Fruit fly (Drosophila melanogaster) whole organism, prepupa: ENCODE measurements around the gene Wbp2.

Experiments
- CG10631 ChIP-seq: fragments of 200-800 bp; sonication (Bioruptor generic); optimal IDR thresholded peaks from 2 replicates; lab custom pipeline; 2016; ENCODE audit warnings: missing biosample characterization, missing genetic modification characterization
- CG11902 ChIP-seq: fragments of 200-800 bp; sonication (Bioruptor generic); optimal IDR thresholded peaks from 3 replicates; lab custom pipeline; 2016; ENCODE audit warnings: missing biosample characterization, missing genetic modification characterization
- CG15336 ChIP-seq: fragments of 200-800 bp; sonication (Bioruptor generic); IDR thresholded peaks from 2 replicates; pipeline ENCODE4 v1.3.6; 2022; ENCODE audit warnings: missing biosample characterization, missing genetic modification characterization
- CG1621 ChIP-seq: fragments of 200-800 bp; sonication (Bioruptor generic); optimal IDR thresholded peaks from 3 replicates; lab custom pipeline; 2018; ENCODE audit warnings: missing biosample characterization, mild to moderate bottlenecking, missing genetic modification characterization
- CG16779 ChIP-seq: fragments of 200-800 bp; sonication (Bioruptor generic); optimal IDR thresholded peaks from 3 replicates; lab custom pipeline; 2017; ENCODE audit warnings: missing biosample characterization, mild to moderate bottlenecking, missing genetic modification characterization
- CG3032 ChIP-seq: fragments of 200-800 bp; optimal IDR thresholded peaks from 2 replicates; lab custom pipeline; 2019; ENCODE audit warnings: missing biosample characterization, mild to moderate bottlenecking, missing genetic modification characterization, moderate library complexity
- CG31627 ChIP-seq: fragments of 200-800 bp; sonication (Bioruptor generic); optimal IDR thresholded peaks from 3 replicates; lab custom pipeline; 2016; ENCODE audit warnings: missing biosample characterization, missing genetic modification characterization
- CG32006 ChIP-seq: fragments of 200-800 bp; sonication (Bioruptor generic); optimal IDR thresholded peaks from 3 replicates; lab custom pipeline; 2017; ENCODE audit warnings: missing biosample characterization, mild to moderate bottlenecking, missing genetic modification characterization
- CG3919 ChIP-seq: fragments of 200-800 bp; sonication (Bioruptor generic); optimal IDR thresholded peaks from 3 replicates; lab custom pipeline; 2016; ENCODE audit warnings: missing biosample characterization, missing genetic modification characterization
- CG4318 ChIP-seq: fragments of 200-800 bp; sonication (Bioruptor generic); optimal IDR thresholded peaks from 3 replicates; lab custom pipeline; 2017; ENCODE audit warnings: missing biosample characterization, mild to moderate bottlenecking, missing genetic modification characterization
- CG6163 ChIP-seq: fragments of 200-800 bp; sonication (Bioruptor generic); IDR thresholded peaks from 3 replicates; pipeline ENCODE4 v1.3.6; 2022; ENCODE audit warnings: missing biosample characterization, missing genetic modification characterization
- CG6276 ChIP-seq: fragments of 200-800 bp; sonication (Bioruptor generic); optimal IDR thresholded peaks from 2 replicates; lab custom pipeline; 2017; ENCODE audit warnings: missing biosample characterization, mild to moderate bottlenecking, missing genetic modification characterization
- CG6792 ChIP-seq: fragments of 200-800 bp; sonication (Bioruptor generic); optimal IDR thresholded peaks from 3 replicates; lab custom pipeline; 2016; ENCODE audit warnings: missing biosample characterization, missing genetic modification characterization
- CG6808 ChIP-seq: fragments of 200-800 bp; sonication (Bioruptor generic); optimal IDR thresholded peaks from 3 replicates; lab custom pipeline; 2017; ENCODE audit warnings: missing biosample characterization, missing genetic modification characterization, mild to moderate bottlenecking, moderate library complexity, missing genetic modification reagents
- CG6854 ChIP-seq: fragments of 200-800 bp; sonication (Bioruptor generic); optimal IDR thresholded peaks from 2 replicates; lab custom pipeline; 2017; ENCODE audit warnings: missing biosample characterization, mild to moderate bottlenecking, missing genetic modification characterization
- CG8119 ChIP-seq: fragments of 200-800 bp; sonication (Bioruptor generic); IDR thresholded peaks from 3 replicates; pipeline ENCODE4 v1.3.6; 2022; ENCODE audit warnings: missing biosample characterization, missing genetic modification characterization
- CG8632 ChIP-seq: fragments of 200-800 bp; sonication (Bioruptor generic); optimal IDR thresholded peaks from 3 replicates; lab custom pipeline; 2016; ENCODE audit warnings: missing biosample characterization, missing genetic modification characterization
- CG9139 ChIP-seq: fragments of 200-800 bp; sonication (Bioruptor generic); optimal IDR thresholded peaks from 3 replicates; lab custom pipeline; 2017; ENCODE audit warnings: missing biosample characterization, mild to moderate bottlenecking, missing genetic modification characterization
- Eip75B ChIP-seq: fragments of 200-800 bp; sonication (Bioruptor generic); optimal IDR thresholded peaks from 3 replicates; lab custom pipeline; 2016; ENCODE audit warnings: missing biosample characterization, missing genetic modification characterization
- Eip78C ChIP-seq: fragments of 200-800 bp; sonication (Bioruptor generic); peaks from one replicate; lab custom pipeline; 2016; ENCODE audit warnings: missing biosample characterization, missing genetic modification characterization
- Eip93F ChIP-seq: fragments of 200-800 bp; sonication (Bioruptor generic); optimal IDR thresholded peaks from 2 replicates; lab custom pipeline; 2016; ENCODE audit warnings: missing biosample characterization, mild to moderate bottlenecking, missing genetic modification characterization
- Ets21C ChIP-seq: fragments of 200-800 bp; sonication (Bioruptor generic); optimal IDR thresholded peaks from 3 replicates; lab custom pipeline; 2016; ENCODE audit warnings: missing biosample characterization, missing genetic modification characterization
- Ets96B ChIP-seq: fragments of 200-800 bp; optimal IDR thresholded peaks from 2 replicates; lab custom pipeline; 2019; ENCODE audit warnings: missing biosample characterization, mild to moderate bottlenecking, missing genetic modification characterization, moderate library complexity
- Gug ChIP-seq: fragments of 200-800 bp; sonication (Bioruptor generic); IDR thresholded peaks from 2 replicates; pipeline ENCODE4 v1.3.6; 2022; ENCODE audit warnings: missing biosample characterization, missing genetic modification characterization
- Hr38 ChIP-seq: sonication (Bioruptor generic); optimal IDR thresholded peaks from 2 replicates; lab custom pipeline; 2016; ENCODE audit warnings: missing biosample characterization, missing genetic modification characterization
- Hr39 ChIP-seq: fragments of 200-800 bp; sonication (Bioruptor generic); optimal IDR thresholded peaks from 2 replicates; lab custom pipeline; 2016; ENCODE audit warnings: missing biosample characterization, missing genetic modification characterization
- Hr4 ChIP-seq: fragments of 200-800 bp; sonication (Bioruptor generic); optimal IDR thresholded peaks from 3 replicates; lab custom pipeline; 2016; ENCODE audit warnings: missing biosample characterization, missing genetic modification characterization
- Met ChIP-seq: fragments of 200-800 bp; sonication (Bioruptor generic); optimal IDR thresholded peaks from 3 replicates; lab custom pipeline; 2016; ENCODE audit warnings: missing biosample characterization, missing genetic modification characterization
- Smox ChIP-seq: fragments of 200-800 bp; sonication (Bioruptor generic); optimal IDR thresholded peaks from 3 replicates; lab custom pipeline; 2016; ENCODE audit warnings: missing biosample characterization, missing genetic modification characterization
- Sox102F ChIP-seq: fragments of 200-800 bp; sonication (Bioruptor generic); optimal IDR thresholded peaks from 2 replicates; lab custom pipeline; 2016; ENCODE audit warnings: missing biosample characterization, mild to moderate bottlenecking, missing genetic modification characterization
- Sox15 ChIP-seq: fragments of 200-800 bp; sonication (Bioruptor generic); optimal IDR thresholded peaks from 3 replicates; lab custom pipeline; 2016; ENCODE audit warnings: missing biosample characterization, missing genetic modification characterization
- achi ChIP-seq: fragments of 200-800 bp; sonication (Bioruptor generic); optimal IDR thresholded peaks from 3 replicates; lab custom pipeline; 2016; ENCODE audit warnings: missing biosample characterization, missing genetic modification characterization
- acj6 ChIP-seq: fragments of 200-800 bp; sonication (Bioruptor generic); optimal IDR thresholded peaks from 3 replicates; lab custom pipeline; 2016; ENCODE audit warnings: missing biosample characterization, missing genetic modification characterization
- dac ChIP-seq: fragments of 200-800 bp; sonication (Bioruptor generic); optimal IDR thresholded peaks from 2 replicates; lab custom pipeline; 2017; ENCODE audit warnings: missing biosample characterization, mild to moderate bottlenecking, missing genetic modification characterization
- eg ChIP-seq: fragments of 200-800 bp; sonication (Bioruptor generic); IDR thresholded peaks from 3 replicates; pipeline ENCODE4 v1.3.6; 2022; ENCODE audit warnings: missing biosample characterization, missing genetic modification characterization
- esn ChIP-seq: fragments of 200-800 bp; sonication (Bioruptor generic); optimal IDR thresholded peaks from 2 replicates; lab custom pipeline; 2016; ENCODE audit warnings: missing biosample characterization, mild to moderate bottlenecking, missing genetic modification characterization, moderate library complexity
- fd85E ChIP-seq: fragments of 200-800 bp; sonication (Bioruptor generic); optimal IDR thresholded peaks from 3 replicates; lab custom pipeline; 2016; ENCODE audit warnings: missing biosample characterization, missing genetic modification characterization
- fkh ChIP-seq: fragments of 200-800 bp; sonication (Bioruptor generic); optimal IDR thresholded peaks from 3 replicates; lab custom pipeline; 2017; ENCODE audit warnings: missing biosample characterization, mild to moderate bottlenecking, missing genetic modification characterization, moderate library complexity
- lz ChIP-seq: fragments of 200-800 bp; sonication (Bioruptor generic); optimal IDR thresholded peaks from 3 replicates; lab custom pipeline; 2016; ENCODE audit warnings: missing biosample characterization, missing genetic modification characterization
- net ChIP-seq: fragments of 200-800 bp; sonication (Bioruptor generic); optimal IDR thresholded peaks from 3 replicates; lab custom pipeline; 2016; ENCODE audit warnings: missing biosample characterization, missing genetic modification characterization
- pdm3 ChIP-seq: fragments of 200-800 bp; sonication (Bioruptor generic); optimal IDR thresholded peaks from 3 replicates; lab custom pipeline; 2016; ENCODE audit warnings: missing biosample characterization, missing genetic modification characterization
- salr ChIP-seq, 2 experiments: fragments of 200-800 bp; sonication (Bioruptor generic); optimal IDR thresholded peaks; 3 replicates each; lab custom pipeline; 2016 to 2018; ENCODE audit warnings: missing biosample characterization in 2 of 2, missing genetic modification characterization in 2 of 2, mild to moderate bottlenecking in 1 of 2
- spab ChIP-seq: fragments of 200-800 bp; sonication (Bioruptor generic); optimal IDR thresholded peaks from 2 replicates; lab custom pipeline; 2017; ENCODE audit warnings: missing biosample characterization, mild to moderate bottlenecking, missing genetic modification characterization, missing genetic modification reagents
- svp ChIP-seq: fragments of 200-800 bp; sonication (Bioruptor generic); peaks from one replicate; lab custom pipeline; 2016; ENCODE audit warnings: missing biosample characterization, missing genetic modification characterization
- vri ChIP-seq: fragments of 200-800 bp; sonication (Bioruptor generic); optimal IDR thresholded peaks from 3 replicates; lab custom pipeline; 2016; ENCODE audit warnings: missing biosample characterization, mild to moderate bottlenecking, missing genetic modification characterization

Wbp2 gene

DNA sequence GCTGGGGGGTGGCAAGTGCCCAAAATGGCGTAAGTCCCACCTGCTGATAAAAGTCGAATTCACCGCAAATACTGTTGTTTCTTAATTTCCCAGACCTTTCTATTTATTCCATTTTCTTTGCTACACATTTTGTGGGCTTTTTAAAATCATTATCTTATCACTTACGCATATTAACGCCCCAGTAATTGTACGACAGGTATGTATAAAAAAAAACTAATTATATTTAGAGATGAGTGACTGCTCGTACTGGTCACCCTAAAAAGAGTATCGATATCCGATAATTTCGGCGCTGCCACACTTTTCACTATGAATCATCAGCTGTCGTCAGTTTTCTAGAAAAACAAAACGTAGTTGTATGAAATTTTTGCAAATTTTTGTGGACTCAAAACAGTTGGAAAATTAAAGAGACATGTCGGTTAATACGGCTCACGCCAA, at the start of gene Wbp2, which contains the start of gene CG10948:
Gene Wbp2 (plus strand): TSS at position 299 of the 435 bp plus-strand sequence.
Gene CG10948 (minus strand): TSS at position 251 of the 435 bp plus-strand sequence.
- no peak for TF ChIP-seq Hr4 (GFP tag; lab: Kevin White, UChicago)
- peak; percentile 50 for TF ChIP-seq Eip93F (GFP tag; lab: Kevin White, UChicago)
- no peak for TF ChIP-seq CG4318
- no peak for TF ChIP-seq acj6 (GFP tag; lab: Kevin White, UChicago)
- peak; percentile 44 for TF ChIP-seq CG6854
- TF ChIP-seq esn (GFP tag; lab: Kevin White, UChicago), result peak; percentile 44
- TF ChIP-seq pdm3 (GFP tag; lab: Kevin White, UChicago), result no peak
- TF ChIP-seq Ets96B (tag; lab: Kevin White, UChicago), result peak; percentile 10
- no peak for TF ChIP-seq svp (GFP tag; lab: Kevin White, UChicago)
- TF ChIP-seq Met, result no peak
- no peak for TF ChIP-seq CG3919 (GFP tag; lab: Kevin White, UChicago)
- TF ChIP-seq Ets21C (GFP tag; lab: Kevin White, UChicago), result no peak
- TF ChIP-seq CG8632 (GFP tag; lab: Kevin White, UChicago), result peak; percentile 8
- peak; percentile 40 for TF ChIP-seq lz
- peak; percentile 82 for TF ChIP-seq vri (GFP tag; lab: Kevin White, UChicago)
- peak; percentile 29 for TF ChIP-seq CG3032 (tag; lab: Kevin White, UChicago)

DNA sequence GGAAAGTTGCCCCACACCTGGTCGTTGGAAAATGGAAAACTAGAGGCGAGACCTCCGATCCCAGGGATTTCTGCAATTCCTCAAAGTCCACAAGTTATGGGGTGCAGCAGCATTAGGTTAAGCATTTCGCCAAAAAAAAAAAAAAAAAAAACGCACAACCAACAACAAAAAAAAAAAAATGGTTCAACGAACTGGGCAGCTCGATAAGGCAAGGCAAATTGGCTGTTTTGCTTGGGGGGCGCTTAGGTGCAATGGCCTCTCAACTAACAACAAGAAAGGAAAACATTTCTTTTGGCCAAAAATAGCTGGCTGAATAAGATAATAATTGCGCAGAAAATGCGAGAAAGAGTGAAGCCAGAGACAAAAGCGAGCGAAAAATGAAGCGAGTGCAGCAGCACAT, 49.8 kb upstream of the Wbp2 start:
- peak; percentile 7 for TF ChIP-seq svp (GFP tag; lab: Kevin White, UChicago)
- no peak for TF ChIP-seq Eip75B (GFP tag; lab: Kevin White, UChicago)
- TF ChIP-seq CG15336 (GFP tag; lab: Robert Waterston, UW), result peak; percentile 30; the same call in 1 of the 2 replicates
- TF ChIP-seq CG32006 (GFP tag; lab: Kevin White, UChicago), result peak; percentile 19
- TF ChIP-seq Gug (GFP tag; lab: Robert Waterston, UW), result no peak
- peak; percentile 44; the same call in 1 of the 3 replicates for TF ChIP-seq eg (GFP tag; lab: Robert Waterston, UW)
- peak; percentile 40; the same call in 1 of the 3 replicates for TF ChIP-seq CG8119 (GFP tag; lab: Robert Waterston, UW)

DNA sequence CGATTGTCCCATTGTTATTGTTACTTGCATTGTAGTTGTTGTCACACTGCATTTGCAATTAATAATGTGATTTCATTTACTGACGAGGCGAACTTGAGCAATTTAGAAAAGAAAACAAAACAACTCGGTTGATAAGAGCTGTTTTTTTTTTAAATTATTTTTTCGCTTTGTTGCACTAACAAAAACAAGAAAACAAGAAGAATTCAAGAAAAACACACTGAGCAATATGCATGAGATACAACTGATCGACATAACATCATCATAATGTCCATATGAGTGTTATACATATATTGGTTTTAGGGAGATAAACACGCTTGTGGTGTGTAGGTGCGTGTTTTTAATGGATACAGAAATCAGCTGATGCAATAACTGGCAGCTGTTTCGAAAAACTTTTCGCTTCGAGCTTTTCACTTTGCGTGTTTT, 47.5 kb upstream of the Wbp2 start:
- TF ChIP-seq Sox15, result no peak
- peak; percentile 84 for TF ChIP-seq CG32006 (GFP tag; lab: Kevin White, UChicago)
- TF ChIP-seq CG16779 (tag; lab: Kevin White, UChicago), result peak; percentile 77
- peak; percentile 52 for TF ChIP-seq fkh (GFP tag; lab: Kevin White, UChicago)
- no peak for TF ChIP-seq Eip75B (GFP tag; lab: Kevin White, UChicago)
- no peak for TF ChIP-seq Smox (GFP tag; lab: Kevin White, UChicago)
- no peak for TF ChIP-seq CG11902
- TF ChIP-seq CG1621 (tag; lab: Kevin White, UChicago), result no peak
- TF ChIP-seq Sox102F, result no peak
- peak; percentile 51 for TF ChIP-seq pdm3 (GFP tag; lab: Kevin White, UChicago)
- no peak for TF ChIP-seq esn (GFP tag; lab: Kevin White, UChicago)
- peak; percentile 7 for TF ChIP-seq CG10631 (GFP tag; lab: Kevin White, UChicago)
- no peak for TF ChIP-seq CG8632 (GFP tag; lab: Kevin White, UChicago)
- peak; percentile 91 for TF ChIP-seq CG8119 (GFP tag; lab: Robert Waterston, UW)
- TF ChIP-seq spab (GFP tag; lab: Kevin White, UChicago), result no peak
- peak; percentile 10 for TF ChIP-seq CG6792
- peak; percentile 32 for TF ChIP-seq CG6808 (GFP tag; lab: Kevin White, UChicago)
- TF ChIP-seq salr (GFP tag; optimal IDR thresholded peaks at IDR 0.05; lab: Kevin White, UChicago), result peak in 1 of 2 experiments; percentile 35
- TF ChIP-seq net (GFP tag; lab: Kevin White, UChicago), result peak; percentile 63
- TF ChIP-seq CG15336 (GFP tag; lab: Robert Waterston, UW), result peak; percentile 84
- peak; percentile 75 for TF ChIP-seq Eip78C
- TF ChIP-seq eg (GFP tag; lab: Robert Waterston, UW), result peak; percentile 91
- no peak for TF ChIP-seq Ets21C (GFP tag; lab: Kevin White, UChicago)
- TF ChIP-seq achi, result peak; percentile 18
- TF ChIP-seq svp (GFP tag; lab: Kevin White, UChicago), result no peak
- TF ChIP-seq CG31627 (GFP tag; lab: Kevin White, UChicago), result no peak
- TF ChIP-seq CG6163 (GFP tag; lab: Robert Waterston, UW), result peak; percentile 86
- peak; percentile 95 for TF ChIP-seq CG6276
- TF ChIP-seq Hr4 (GFP tag; lab: Kevin White, UChicago), result peak; percentile 78
- TF ChIP-seq CG6854, result no peak
- no peak for TF ChIP-seq CG9139 (GFP tag; lab: Kevin White, UChicago)
- peak; percentile 76 for TF ChIP-seq Gug (GFP tag; lab: Robert Waterston, UW)
- no peak for TF ChIP-seq CG3919 (GFP tag; lab: Kevin White, UChicago)
- TF ChIP-seq Hr38 (GFP tag; lab: Kevin White, UChicago), result no peak
- no peak for TF ChIP-seq fd85E (GFP tag; lab: Kevin White, UChicago)
- TF ChIP-seq Ets96B (tag; lab: Kevin White, UChicago), result no peak
- peak; percentile 18 for TF ChIP-seq acj6 (GFP tag; lab: Kevin White, UChicago)
- peak; percentile 24 for TF ChIP-seq Eip93F (GFP tag; lab: Kevin White, UChicago)
- peak; percentile 57 for TF ChIP-seq dac (GFP tag; lab: Kevin White, UChicago)
- TF ChIP-seq Hr39 (GFP tag; lab: Kevin White, UChicago), result no peak
